Worm (Caenorhabditis elegans) whole organism, L4/young adult: ENCODE results near the gene B0244.7.

Source experiments
- W03F9.2 ChIP-seq: fragments of 150-350 bp; optimal IDR thresholded peaks from 2 replicates; lab custom pipeline; 2014; ENCODE audit warnings: missing biosample characterization, missing genetic modification characterization
- dao-5 ChIP-seq: sonication (generic microtip); optimal IDR thresholded peaks from 2 replicates; lab custom pipeline; 2016; ENCODE audit warnings: missing genotype, missing genetic modification characterization, moderate library complexity, missing compliant biosample characterization
- him-1 ChIP-seq: sonication (generic microtip); optimal IDR thresholded peaks from 2 replicates; lab custom pipeline; 2016; ENCODE audit warnings: missing genotype, missing genetic modification reagents, missing genetic modification characterization, missing compliant biosample characterization

DNA sequence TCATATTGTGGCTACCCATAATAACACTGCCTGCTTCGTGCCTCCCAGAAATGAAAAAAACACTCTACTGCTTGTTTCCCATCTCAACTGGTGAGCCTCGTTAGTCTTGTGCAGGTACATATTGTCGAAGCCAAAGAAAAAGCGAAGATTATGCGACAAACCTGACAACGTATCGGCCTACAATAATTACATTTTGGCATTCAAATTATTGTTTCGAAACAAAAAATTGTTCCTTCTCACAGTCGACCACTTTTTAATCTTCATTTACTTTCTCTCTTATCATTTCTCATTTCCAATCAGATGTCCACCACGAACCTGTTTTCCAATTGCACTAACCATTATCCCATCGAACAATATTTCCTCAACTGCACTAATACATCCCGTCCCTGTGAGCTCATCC is 11.8 kb downstream of the B0244.7 start, which contains the start of gene B0244.15:
- TF ChIP-seq him-1 (tag; lab: Kevin White, UChicago) (no peak), dao-5 (tag; lab: Kevin White, UChicago) (no peak), W03F9.2 (tag; lab: Kevin White, UChicago) (no peak)
